Worm (Caenorhabditis elegans) whole organism, L1 larva: ENCODE data around the gene T10C6.15.

Experiments
- blmp-1 ChIP-seq: fragments of 150-350 bp; optimal IDR thresholded peaks from 2 replicates; lab custom pipeline; 2014; ENCODE audit warnings: missing biosample characterization, missing genetic modification characterization
- efl-1 ChIP-seq, 4 experiments: fragments of 150-350 bp; optimal IDR thresholded peaks in 3 of 4; peaks in 1 of 4; 1 replicate in 1 of 4; 2 replicates in 3 of 4; lab custom pipeline; 2014; ENCODE audit warnings: missing biosample characterization in 2 of 4, missing genetic modification characterization in 2 of 4, missing genetic modification reagents in 2 of 4
- hlh-17 ChIP-seq: fragments of 200-800 bp; sonication (Bioruptor generic); optimal IDR thresholded peaks from 2 replicates; lab custom pipeline; 2018; ENCODE audit warnings: missing genetic modification characterization, mild to moderate bottlenecking, missing compliant biosample characterization, moderate library complexity, borderline replicate concordance
- irx-1 ChIP-seq: sonication (generic microtip); optimal IDR thresholded peaks from 2 replicates; lab custom pipeline; 2016; ENCODE audit warnings: missing genetic modification characterization, missing compliant biosample characterization
- jun-1 ChIP-seq: fragments of 150-350 bp; optimal IDR thresholded peaks from 2 replicates; lab custom pipeline; 2014; ENCODE audit warnings: missing biosample characterization, missing genetic modification reagents, missing genetic modification characterization
- lin-13 ChIP-seq: fragments of 150-350 bp; optimal IDR thresholded peaks from 2 replicates; lab custom pipeline; 2014; ENCODE audit warnings: missing biosample characterization, missing genetic modification reagents, missing genetic modification characterization
- lin-15B ChIP-seq: fragments of 150-350 bp; sonication (generic microtip); optimal IDR thresholded peaks from 3 replicates; lab custom pipeline; 2014; ENCODE audit warnings: missing biosample characterization, missing genetic modification characterization
- lsy-2 ChIP-seq, 2 experiments: fragments of 150-350 bp; optimal IDR thresholded peaks; 2 replicates each; lab custom pipeline; 2014; ENCODE audit warnings: missing biosample characterization in 2 of 2, missing genetic modification characterization in 2 of 2
- nhr-11 ChIP-seq: fragments of 150-350 bp; optimal IDR thresholded peaks from 2 replicates; lab custom pipeline; 2014; ENCODE audit warnings: missing biosample characterization, missing genetic modification characterization
- nhr-77 ChIP-seq: fragments of 150-350 bp; optimal IDR thresholded peaks from 2 replicates; lab custom pipeline; 2014; ENCODE audit warnings: missing biosample characterization, missing genetic modification characterization
- snpc-4 ChIP-seq: fragments of 150-350 bp; optimal IDR thresholded peaks from 2 replicates; lab custom pipeline; 2014; ENCODE audit warnings: missing biosample characterization, missing genetic modification characterization
- unc-130 ChIP-seq: fragments of 150-350 bp; optimal IDR thresholded peaks from 2 replicates; lab custom pipeline; 2017; ENCODE audit warnings: missing biosample characterization, missing genetic modification characterization, inconsistent platforms

- no peak for TF ChIP-seq hlh-17 (GFP tag; lab: Kevin White, UChicago)
- TF ChIP-seq efl-1 (optimal IDR thresholded peaks at IDR 0.05; lab: Kevin White, UChicago), result no peak
- no peak for TF ChIP-seq efl-1 (GFP tag; optimal IDR thresholded peaks at IDR 0.05 in 1 of 2; lab: Kevin White, UChicago)
- no peak for TF ChIP-seq blmp-1 (tag; lab: Kevin White, UChicago)
- TF ChIP-seq jun-1 (tag; lab: Kevin White, UChicago), result no peak
- no peak for TF ChIP-seq lin-13 (GFP tag; lab: Kevin White, UChicago)
- TF ChIP-seq nhr-11 (tag; lab: Kevin White, UChicago), result no peak
- no peak for TF ChIP-seq snpc-4 (tag; lab: Kevin White, UChicago)
- TF ChIP-seq lin-15B (tag; lab: Kevin White, UChicago), result no peak
- TF ChIP-seq irx-1, result no peak
- no peak for TF ChIP-seq unc-130
- no peak for TF ChIP-seq lsy-2 (tag; optimal IDR thresholded peaks at IDR 0.05; lab: Kevin White, UChicago)
- TF ChIP-seq nhr-77 (tag; lab: Kevin White, UChicago), result no peak
Observed at ce11 chrV:16009564-16009963, 36.2 kb downstream of the T10C6.15 start, which contains the start of gene str-233.
